Worm (Caenorhabditis elegans) whole organism, L4 larva: ENCODE results near the gene str-45.

Source experiments
- F49E8.2 ChIP-seq: sonication (generic microtip); optimal IDR thresholded peaks from 2 replicates; lab custom pipeline; 2016; ENCODE audit warnings: missing compliant biosample characterization, mild to moderate bottlenecking, missing genetic modification characterization, borderline replicate concordance
- R02D3.7 ChIP-seq: fragments of 150-350 bp; sonication (generic microtip); optimal IDR thresholded peaks from 3 replicates; lab custom pipeline; 2014; ENCODE audit warnings: missing biosample characterization, missing genetic modification characterization
- T26A8.4 ChIP-seq: fragments of 200-800 bp; sonication (Bioruptor generic); IDR thresholded peaks from 2 replicates; pipeline ENCODE4 v1.3.6; 2022; ENCODE audit warnings: missing genetic modification characterization, missing compliant biosample characterization
- Y105C5A.15 ChIP-seq: fragments of 200-800 bp; sonication (Bioruptor generic); IDR thresholded peaks from 2 replicates; pipeline ENCODE4 v1.3.6; 2022; ENCODE audit warnings: missing genetic modification characterization, missing compliant biosample characterization
- Y48G9A.11 ChIP-seq: fragments of 200-800 bp; sonication (Bioruptor generic); IDR thresholded peaks from 2 replicates; pipeline ENCODE4 v1.3.6; 2022; ENCODE audit warnings: missing genetic modification reagents, missing genetic modification characterization, missing compliant biosample characterization
- Y75B8A.6 ChIP-seq: fragments of 200-800 bp; sonication (Bioruptor generic); IDR thresholded peaks from 2 replicates; pipeline ENCODE4 v1.3.6; 2022; ENCODE audit warnings: missing genetic modification reagents, missing genetic modification characterization, missing compliant biosample characterization
- ZK546.5 ChIP-seq, 2 experiments: sonication (generic microtip); optimal IDR thresholded peaks; 2 replicates each; lab custom pipeline; 2017; ENCODE audit warnings: missing biosample characterization in 2 of 2, missing genetic modification characterization in 2 of 2
- ama-1 ChIP-seq: fragments of 150-350 bp; optimal IDR thresholded peaks from 2 replicates; lab custom pipeline; 2014; ENCODE audit warnings: inconsistent platforms, mixed read lengths
- attf-4 ChIP-seq: sonication (generic microtip); optimal IDR thresholded peaks from 3 replicates; lab custom pipeline; 2017; ENCODE audit warnings: missing biosample characterization, missing genetic modification characterization
- ceh-28 ChIP-seq: fragments of 150-350 bp; optimal IDR thresholded peaks from 2 replicates; lab custom pipeline; 2014; ENCODE audit warnings: missing biosample characterization, missing genetic modification reagents, missing genetic modification characterization
- ceh-32 ChIP-seq: sonication (generic microtip); optimal IDR thresholded peaks from 2 replicates; lab custom pipeline; 2016; ENCODE audit warnings: mild to moderate bottlenecking, missing genetic modification characterization, missing compliant biosample characterization; ENCODE audit not compliant: poor library complexity
- ceh-62 ChIP-seq: sonication (generic microtip); optimal IDR thresholded peaks from 2 replicates; lab custom pipeline; 2017; ENCODE audit warnings: missing biosample characterization, missing genetic modification characterization
- ceh-82 ChIP-seq: sonication (generic microtip); optimal IDR thresholded peaks from 2 replicates; lab custom pipeline; 2017; ENCODE audit warnings: missing biosample characterization, missing genetic modification characterization
- ces-1 ChIP-seq: fragments of 150-350 bp; sonication (generic microtip); optimal IDR thresholded peaks from 4 replicates; lab custom pipeline; 2014; ENCODE audit warnings: missing biosample characterization, missing genetic modification reagents, missing genetic modification characterization
- ctbp-1 ChIP-seq: fragments of 200-800 bp; sonication (Bioruptor generic); IDR thresholded peaks from 2 replicates; pipeline ENCODE4 v1.3.6; 2022; ENCODE audit warnings: missing genetic modification reagents, missing genetic modification characterization, missing compliant biosample characterization
- daf-12 ChIP-seq: fragments of 150-350 bp; optimal IDR thresholded peaks from 2 replicates; lab custom pipeline; 2014; ENCODE audit warnings: missing biosample characterization, missing genetic modification reagents, missing genetic modification characterization
- daf-16 ChIP-seq, 3 experiments: sonication (generic microtip); optimal IDR thresholded peaks; 2 replicates each; lab custom pipeline; 2016 to 2017; ENCODE audit warnings: missing genetic modification characterization in 3 of 3, missing genetic modification reagents in 3 of 3, mild to moderate bottlenecking in 2 of 3, missing compliant biosample characterization in 2 of 3, missing biosample characterization in 1 of 3, moderate library complexity in 1 of 3
- dmd-6 ChIP-seq: fragments of 200-800 bp; sonication (Bioruptor generic); IDR thresholded peaks from 2 replicates; pipeline ENCODE4 v1.3.6; 2022; ENCODE audit warnings: missing genetic modification reagents, missing genetic modification characterization, missing compliant biosample characterization
- dpl-1 ChIP-seq: fragments of 150-350 bp; optimal IDR thresholded peaks from 2 replicates; lab custom pipeline; 2014; ENCODE audit warnings: missing biosample characterization, missing genetic modification reagents, missing genetic modification characterization
- dve-1 ChIP-seq: sonication (generic microtip); optimal IDR thresholded peaks from 2 replicates; lab custom pipeline; 2017; ENCODE audit warnings: antibody characterized with exemption, mild to moderate bottlenecking, missing genetic modification characterization, missing compliant biosample characterization; ENCODE audit not compliant: insufficient read depth
- gei-8 ChIP-seq: fragments of 200-800 bp; sonication (Bioruptor generic); optimal IDR thresholded peaks from 2 replicates; lab custom pipeline; 2018; ENCODE audit warnings: mild to moderate bottlenecking, missing genetic modification characterization, missing compliant biosample characterization
- hlh-11 ChIP-seq: fragments of 200-800 bp; sonication (Bioruptor generic); optimal IDR thresholded peaks from 2 replicates; lab custom pipeline; 2018; ENCODE audit warnings: mild to moderate bottlenecking, missing genetic modification characterization, missing compliant biosample characterization
- lin-13 ChIP-seq: fragments of 150-350 bp; optimal IDR thresholded peaks from 2 replicates; lab custom pipeline; 2014; ENCODE audit warnings: missing biosample characterization, missing genetic modification reagents, missing genetic modification characterization
- lin-39 ChIP-seq: fragments of 150-350 bp; optimal IDR thresholded peaks from 2 replicates; lab custom pipeline; 2014; ENCODE audit warnings: missing biosample characterization, missing genetic modification reagents, missing genetic modification characterization
- lir-3 ChIP-seq: sonication (generic microtip); optimal IDR thresholded peaks from 2 replicates; lab custom pipeline; 2016; ENCODE audit warnings: mild to moderate bottlenecking, missing genetic modification characterization, missing compliant biosample characterization
- lsy-2 ChIP-seq, 2 experiments: fragments of 150-350 bp in 1 of 2; sonication (generic microtip) in 1 of 2; optimal IDR thresholded peaks; 2 replicates each; lab custom pipeline; 2014 to 2017; ENCODE audit warnings: missing biosample characterization in 2 of 2, missing genetic modification characterization in 2 of 2
- mdl-1 ChIP-seq, 2 experiments: fragments of 150-350 bp in 1 of 2; sonication (generic microtip) in 1 of 2; optimal IDR thresholded peaks; 2 replicates each; lab custom pipeline; 2014 to 2017; ENCODE audit warnings: missing biosample characterization in 2 of 2, missing genetic modification characterization in 2 of 2
- mdt-29 ChIP-seq: fragments of 200-800 bp; sonication (Bioruptor generic); IDR thresholded peaks from 2 replicates; pipeline ENCODE4 v1.3.6; 2022; ENCODE audit warnings: missing genetic modification reagents, missing genetic modification characterization, missing compliant biosample characterization
- mep-1 ChIP-seq: fragments of 150-350 bp; sonication (generic microtip); optimal IDR thresholded peaks from 3 replicates; lab custom pipeline; 2014; ENCODE audit warnings: missing biosample characterization, missing genetic modification characterization
- mes-2 ChIP-seq: sonication (generic microtip); optimal IDR thresholded peaks from 2 replicates; lab custom pipeline; 2016; ENCODE audit warnings: missing genotype, mild to moderate bottlenecking, missing genetic modification characterization, missing compliant biosample characterization; ENCODE audit not compliant: poor library complexity, severe bottlenecking
- mxl-2 ChIP-seq: fragments of 200-800 bp; sonication (Bioruptor generic); conservative IDR thresholded peaks from 2 replicates; pipeline ENCODE4 v1.3.6; 2022; ENCODE audit warnings: missing genetic modification reagents, missing genetic modification characterization, missing compliant biosample characterization
- nhr-10 ChIP-seq: fragments of 150-350 bp; optimal IDR thresholded peaks from 2 replicates; lab custom pipeline; 2014; ENCODE audit warnings: missing biosample characterization, missing genetic modification characterization
- nhr-111 ChIP-seq: fragments of 200-800 bp; sonication (Bioruptor generic); optimal IDR thresholded peaks from 2 replicates; lab custom pipeline; 2018; ENCODE audit warnings: mild to moderate bottlenecking, missing genetic modification characterization, missing compliant biosample characterization
- nhr-237 ChIP-seq: sonication (generic microtip); optimal IDR thresholded peaks from 2 replicates; lab custom pipeline; 2017; ENCODE audit warnings: missing biosample characterization, missing genetic modification characterization
- nhr-41 ChIP-seq: fragments of 200-800 bp; sonication (Bioruptor generic); IDR thresholded peaks from 2 replicates; pipeline ENCODE4 v1.3.6; 2022; ENCODE audit warnings: missing genetic modification reagents, missing genetic modification characterization, missing compliant biosample characterization
- nhr-48 ChIP-seq: sonication (generic microtip); optimal IDR thresholded peaks from 2 replicates; lab custom pipeline; 2016; ENCODE audit warnings: mild to moderate bottlenecking, missing genetic modification characterization, missing compliant biosample characterization
- nhr-6 ChIP-seq: fragments of 150-350 bp; optimal IDR thresholded peaks from 2 replicates; lab custom pipeline; 2014; ENCODE audit warnings: missing biosample characterization, missing genetic modification characterization
- php-3 ChIP-seq: fragments of 200-800 bp; sonication (Bioruptor generic); IDR thresholded peaks from 2 replicates; pipeline ENCODE4 v1.3.6; 2022; ENCODE audit warnings: missing genetic modification reagents, missing genetic modification characterization, missing compliant biosample characterization
- rbr-2 ChIP-seq: sonication (generic microtip); optimal IDR thresholded peaks from 2 replicates; lab custom pipeline; 2016; ENCODE audit warnings: missing genotype, missing genetic modification characterization, missing compliant biosample characterization
- saeg-2 ChIP-seq: fragments of 200-800 bp; sonication (Bioruptor generic); IDR thresholded peaks from 2 replicates; pipeline ENCODE4 v1.3.6; 2022; ENCODE audit warnings: missing genetic modification reagents, missing genetic modification characterization, missing compliant biosample characterization
- sdz-12 ChIP-seq: fragments of 200-800 bp; sonication (Bioruptor generic); optimal IDR thresholded peaks from 2 replicates; lab custom pipeline; 2018; ENCODE audit warnings: mild to moderate bottlenecking, missing genetic modification characterization, missing compliant biosample characterization
- set-16 ChIP-seq: fragments of 200-800 bp; sonication (Bioruptor generic); IDR thresholded peaks from 2 replicates; pipeline ENCODE4 v1.3.6; 2022; ENCODE audit warnings: missing genetic modification reagents, missing genetic modification characterization, missing compliant biosample characterization
- snpc-1.2 ChIP-seq: fragments of 200-800 bp; sonication (Bioruptor generic); IDR thresholded peaks from 2 replicates; pipeline ENCODE4 v1.3.6; 2022; ENCODE audit warnings: missing genetic modification reagents, missing genetic modification characterization, missing compliant biosample characterization
- spr-1 ChIP-seq: sonication (generic microtip); optimal IDR thresholded peaks from 2 replicates; lab custom pipeline; 2016; ENCODE audit warnings: mild to moderate bottlenecking, missing genetic modification characterization, missing compliant biosample characterization
- tag-97 ChIP-seq: fragments of 200-800 bp; sonication (Bioruptor generic); IDR thresholded peaks from 2 replicates; pipeline ENCODE4 v1.3.6; 2022; ENCODE audit warnings: missing genetic modification characterization, missing compliant biosample characterization
- tra-1 ChIP-seq: fragments of 200-800 bp; sonication (Bioruptor generic); IDR thresholded peaks from 2 replicates; pipeline ENCODE4 v1.3.6; 2022; ENCODE audit warnings: missing genetic modification reagents, missing genetic modification characterization, missing compliant biosample characterization
- unc-130 ChIP-seq: sonication (generic microtip); optimal IDR thresholded peaks from 2 replicates; lab custom pipeline; 2016; ENCODE audit warnings: missing genetic modification reagents, missing genetic modification characterization, missing compliant biosample characterization
- unc-62 ChIP-seq, 3 experiments: fragments of 150-350 bp in 1 of 3; sonication (generic microtip); optimal IDR thresholded peaks in 2 of 3; peaks in 1 of 3; 1 replicate in 1 of 3; 2 replicates in 2 of 3; lab custom pipeline; 2014 to 2017; ENCODE audit warnings: missing biosample characterization in 3 of 3, missing genetic modification characterization in 3 of 3, missing genetic modification reagents in 3 of 3, missing genotype in 1 of 3
- vab-7 ChIP-seq: fragments of 200-800 bp; sonication (Bioruptor generic); IDR thresholded peaks from 2 replicates; pipeline ENCODE4 v1.3.6; 2022; ENCODE audit warnings: missing genetic modification reagents, missing genetic modification characterization, missing compliant biosample characterization
- zfp-2 ChIP-seq: sonication (generic microtip); optimal IDR thresholded peaks from 2 replicates; lab custom pipeline; 2016; ENCODE audit warnings: mild to moderate bottlenecking, missing genetic modification characterization, missing compliant biosample characterization
- zip-2 ChIP-seq: fragments of 150-350 bp; optimal IDR thresholded peaks from 2 replicates; lab custom pipeline; 2014; ENCODE audit warnings: missing biosample characterization, missing genetic modification characterization

Gene str-45

DNA sequence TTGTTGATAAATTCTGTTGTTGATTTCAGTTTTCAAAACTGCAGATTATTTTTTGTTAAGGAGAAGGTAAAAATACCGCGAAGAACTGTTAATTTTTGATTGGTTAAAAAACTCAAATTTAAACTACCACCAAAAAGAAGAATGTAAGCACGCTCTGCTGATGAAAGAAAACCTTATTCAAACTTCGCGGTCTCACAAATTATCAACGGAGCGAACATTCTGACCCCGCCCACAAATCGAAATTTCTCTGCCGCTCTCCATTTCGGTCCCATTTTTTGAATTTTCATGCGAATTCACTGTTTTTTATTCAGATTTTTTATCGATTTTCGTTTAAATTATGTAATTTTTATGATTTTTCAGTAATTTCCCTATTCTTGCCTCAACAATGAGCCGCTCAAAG lies 30.8 kb downstream of the str-45 start, which contains the start of gene cyn-3:
TSS of gene cyn-3 (plus strand) at position 361 of the 400 bp plus-strand sequence.
- TF ChIP-seq spr-1 (no peak), lin-13 (GFP tag; lab: Kevin White, UChicago) (no peak), mdl-1 (tag; optimal IDR thresholded peaks at IDR 0.05; lab: Kevin White, UChicago) (peak in 1 of 2 experiments; percentile 31), T26A8.4 (peak; percentile 68), ceh-62 (tag; lab: Kevin White, UChicago) (no peak), ama-1 (lab: Kevin White, UChicago) (peak; percentile 2), ZK546.5 (tag; optimal IDR thresholded peaks at IDR 0.05; lab: Kevin White, UChicago) (no peak), zfp-2 (tag; lab: Kevin White, UChicago) (no peak), nhr-10 (tag; lab: Kevin White, UChicago) (no peak), ceh-28 (tag; lab: Kevin White, UChicago) (no peak), dpl-1 (GFP tag; lab: Kevin White, UChicago) (peak; percentile 99), nhr-6 (tag; lab: Kevin White, UChicago) (peak; percentile 99), tra-1 (GFP tag; lab: Robert Waterston, UW) (no peak), unc-130 (peak; percentile 31), php-3 (GFP tag; lab: Robert Waterston, UW) (no peak), Y48G9A.11 (GFP tag; lab: Robert Waterston, UW) (no peak), snpc-1.2 (GFP tag; lab: Robert Waterston, UW) (peak; percentile 28; the same call in 1 of the 2 replicates), unc-62 (GFP tag; optimal IDR thresholded peaks at IDR 0.05 in 1 of 2; lab: Kevin White, UChicago) (peak in 1 of 2 experiments; percentile 85), unc-62 (tag; optimal IDR thresholded peaks at IDR 0.05; lab: Kevin White, UChicago) (no peak), gei-8 (no peak), daf-12 (tag; lab: Kevin White, UChicago) (no peak), ctbp-1 (peak; percentile 67), tag-97 (no peak), Y105C5A.15 (no peak), mes-2 (peak; percentile 92), sdz-12 (GFP tag; lab: Kevin White, UChicago) (no peak), mep-1 (tag; lab: Kevin White, UChicago) (peak; percentile 86), R02D3.7 (tag; lab: Kevin White, UChicago) (no peak), lir-3 (tag; lab: Kevin White, UChicago) (no peak), Y75B8A.6 (GFP tag; lab: Robert Waterston, UW) (no peak), zip-2 (tag; lab: Kevin White, UChicago) (no peak), F49E8.2 (no peak), attf-4 (tag; lab: Kevin White, UChicago) (no peak), saeg-2 (GFP tag; lab: Robert Waterston, UW) (no peak), dve-1 (tag; lab: Kevin White, UChicago) (peak; percentile 92), set-16 (no peak), vab-7 (GFP tag; lab: Robert Waterston, UW) (no peak), lin-39 (tag; lab: Kevin White, UChicago) (no peak), ceh-32 (no peak), lsy-2 (tag; optimal IDR thresholded peaks at IDR 0.05; lab: Kevin White, UChicago) (peak; percentile 32 to 94), ceh-82 (no peak), dmd-6 (GFP tag; lab: Robert Waterston, UW) (peak; percentile 66), nhr-48 (tag; lab: Kevin White, UChicago) (peak; percentile 9), daf-16 (GFP tag; optimal IDR thresholded peaks at IDR 0.05; lab: Kevin White, UChicago) (peak in 1 of 2 experiments; percentile 35), daf-16 (tag; optimal IDR thresholded peaks at IDR 0.05; lab: Kevin White, UChicago) (peak; percentile 65), rbr-2 (tag; lab: Kevin White, UChicago) (peak; percentile 81), nhr-111 (GFP tag; lab: Kevin White, UChicago) (no peak), hlh-11 (tag; lab: Kevin White, UChicago) (peak; percentile 73), nhr-41 (GFP tag; lab: Robert Waterston, UW) (no peak), ces-1 (GFP tag; lab: Kevin White, UChicago) (no peak), mdt-29 (GFP tag; lab: Robert Waterston, UW) (0 out of 2 replicates have a peak, but pooled peaks have one; percentile 20), nhr-237 (no peak), mxl-2 (no peak)
